Fruit fly (Drosophila melanogaster): ENCODE measurements around the gene RASSF8.

RASSF8 gene

DNA sequence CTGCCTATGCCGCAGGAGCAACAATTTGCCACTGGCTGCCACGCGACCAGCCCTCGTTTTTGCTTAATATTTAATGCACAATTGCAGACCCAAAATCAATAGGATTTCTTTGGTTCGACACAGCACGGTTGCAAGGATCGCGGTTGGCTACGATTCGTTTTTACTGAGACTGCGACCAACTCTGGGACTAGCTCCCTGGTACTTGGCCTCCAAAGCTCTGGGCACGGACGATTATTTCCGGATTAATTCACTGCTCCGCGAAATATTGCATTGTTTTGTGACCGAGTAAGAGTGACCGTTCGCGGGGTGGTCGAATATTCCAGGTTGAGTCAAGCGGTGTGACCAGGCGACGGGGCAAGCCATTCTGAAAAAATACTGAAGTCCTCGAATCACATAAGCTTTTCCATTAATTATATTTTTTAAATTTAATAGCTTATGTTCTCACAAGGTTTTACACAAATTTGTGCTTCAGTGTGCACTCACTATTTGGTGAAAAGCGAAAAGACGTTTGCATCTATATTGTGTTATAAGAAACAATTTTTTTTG lies 537 bp upstream of the RASSF8 start, which contains the start of gene Tnks:
Gene Tnks, minus strand, starts transcription at position 302 of the 546 bp plus-strand sequence.
- TF ChIP-seq CG33017 (tag; optimal IDR thresholded peaks at IDR 0.05): no peak
- no peak for TF ChIP-seq cnc (optimal IDR thresholded peaks at IDR 0.05)
- peak; percentile 24 for TF ChIP-seq ovo (GFP tag; optimal IDR thresholded peaks at IDR 0.05)
- TF ChIP-seq bab1 (GFP tag; optimal IDR thresholded peaks at IDR 0.05): no peak
- TF ChIP-seq CG12768 (GFP tag; optimal IDR thresholded peaks at IDR 0.05): no peak
- TF ChIP-seq Mnt (GFP tag; optimal IDR thresholded peaks at IDR 0.05): no peak
- TF ChIP-seq CG11617 (GFP tag; optimal IDR thresholded peaks at IDR 0.05): peak; percentile 4
- no peak for TF ChIP-seq CG7045 (GFP tag; optimal IDR thresholded peaks at IDR 0.05)
- no peak for TF ChIP-seq cic (GFP tag; optimal IDR thresholded peaks at IDR 0.05)
- no peak for TF ChIP-seq pad (GFP tag; optimal IDR thresholded peaks at IDR 0.05)
- TF ChIP-seq Crg-1 (GFP tag; optimal IDR thresholded peaks at IDR 0.05): no peak

DNA sequence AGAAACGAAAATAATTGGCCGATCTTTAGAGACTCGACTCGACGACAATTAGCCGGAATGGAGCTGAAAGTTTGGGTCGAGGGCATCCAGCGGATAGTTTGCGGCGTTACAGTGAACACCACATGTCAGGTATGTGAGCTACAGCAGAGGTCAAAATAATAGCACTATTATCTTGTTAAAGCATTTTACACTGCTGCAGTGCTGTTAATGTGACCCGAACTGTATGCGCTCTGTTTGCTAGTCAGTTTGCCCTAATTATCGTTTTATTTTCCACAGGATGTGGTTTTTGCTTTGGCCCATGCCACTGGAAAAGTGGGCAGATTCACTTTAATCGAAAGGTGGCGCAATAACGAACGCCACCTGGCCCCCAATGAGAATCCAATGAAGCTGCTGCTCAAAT lies 763 bp downstream of the RASSF8 start:
- TF ChIP-seq pad (GFP tag; optimal IDR thresholded peaks at IDR 0.05) (no peak), toe (GFP tag; optimal IDR thresholded peaks at IDR 0.05) (no peak), Crg-1 (GFP tag; optimal IDR thresholded peaks at IDR 0.05) (no peak), cnc (optimal IDR thresholded peaks at IDR 0.05) (no peak), cic (GFP tag; optimal IDR thresholded peaks at IDR 0.05) (no peak), CG1620 (GFP tag; optimal IDR thresholded peaks at IDR 0.05) (no peak), CG7101 (tag; optimal IDR thresholded peaks at IDR 0.05) (no peak), ovo (GFP tag; optimal IDR thresholded peaks at IDR 0.05) (no peak), CG33017 (tag; optimal IDR thresholded peaks at IDR 0.05) (no peak), CG11617 (GFP tag; optimal IDR thresholded peaks at IDR 0.05) (no peak), Hr96 (GFP tag; optimal IDR thresholded peaks at IDR 0.05) (no peak), Clk (GFP tag; optimal IDR thresholded peaks at IDR 0.05) (no peak), tj (GFP tag; optimal IDR thresholded peaks at IDR 0.05) (no peak), CG7045 (GFP tag; optimal IDR thresholded peaks at IDR 0.05) (no peak), CG14711 (tag; optimal IDR thresholded peaks at IDR 0.05) (no peak)

DNA sequence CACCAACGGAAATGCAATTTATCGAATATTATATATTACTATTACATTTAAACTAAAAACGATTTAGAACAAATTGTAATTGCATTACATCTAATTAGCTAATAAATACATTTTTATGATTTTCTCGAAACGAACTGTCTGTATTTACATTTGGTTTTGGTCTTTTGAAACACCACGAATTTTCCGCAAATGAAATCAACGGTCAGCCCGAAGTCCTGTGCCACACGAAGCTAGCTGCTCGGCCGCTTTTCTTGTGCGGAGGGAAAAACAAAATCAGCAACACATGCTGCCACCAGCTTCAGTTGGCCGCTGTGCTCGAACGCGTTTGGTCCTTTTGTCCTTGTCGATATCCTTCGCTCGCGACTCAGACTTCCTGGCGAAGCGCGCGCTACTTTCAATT lies 3.9 kb downstream of the RASSF8 start, which contains the start of gene Lgr3:
Gene Lgr3, plus strand, starts transcription at position 301 of the 400 bp plus-strand sequence.
- TF ChIP-seq Crg-1 (GFP tag; optimal IDR thresholded peaks at IDR 0.05) (no peak), ovo (GFP tag; optimal IDR thresholded peaks at IDR 0.05) (no peak), CG7045 (GFP tag; optimal IDR thresholded peaks at IDR 0.05) (no peak), Mnt (GFP tag; optimal IDR thresholded peaks at IDR 0.05) (no peak), CG14711 (tag; optimal IDR thresholded peaks at IDR 0.05) (no peak), toe (GFP tag; optimal IDR thresholded peaks at IDR 0.05) (no peak), CG7101 (tag; optimal IDR thresholded peaks at IDR 0.05) (no peak), cic (GFP tag; optimal IDR thresholded peaks at IDR 0.05) (no peak), CG11617 (GFP tag; optimal IDR thresholded peaks at IDR 0.05) (no peak), bab1 (GFP tag; optimal IDR thresholded peaks at IDR 0.05) (no peak), Clk (GFP tag; optimal IDR thresholded peaks at IDR 0.05) (no peak), CG33017 (tag; optimal IDR thresholded peaks at IDR 0.05) (no peak), kay (GFP tag; ENCODE audit: borderline replicate concordance) (no peak)

DNA sequence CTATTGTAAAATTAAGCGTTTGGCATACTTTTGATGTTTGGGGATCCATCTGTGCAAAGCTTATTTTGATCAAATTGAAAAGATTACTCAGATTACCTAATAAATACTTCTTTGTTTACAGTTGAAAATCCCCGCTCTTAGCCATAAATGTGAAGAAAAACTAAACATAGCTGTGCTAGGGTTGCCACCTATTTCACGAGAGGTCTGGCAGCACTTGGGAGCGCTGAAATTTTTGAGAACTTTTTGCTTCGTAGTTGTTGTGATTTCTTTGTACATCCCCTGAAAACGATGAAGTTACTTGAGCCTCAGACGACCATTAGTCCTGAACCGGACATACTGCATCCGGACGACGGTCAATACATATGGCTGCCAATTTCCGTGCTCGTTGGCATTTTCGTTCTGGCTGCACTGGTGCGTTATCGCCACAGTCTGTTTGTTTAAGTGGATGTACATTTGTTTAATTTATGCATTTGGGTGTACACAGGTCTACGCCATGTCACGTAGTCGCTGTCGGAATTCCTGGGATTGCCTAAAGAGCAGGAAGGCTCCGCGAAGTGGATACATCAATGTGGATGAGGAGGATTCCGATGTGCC lies 17.0 kb downstream of the RASSF8 start, which contains the start of the genes CG4730 and CG5039:
Gene CG4730, minus strand, starts transcription at position 194 of the 594 bp plus-strand sequence.
Gene CG5039, plus strand, starts transcription at position 195 of the 594 bp plus-strand sequence.
- TF ChIP-seq pad (GFP tag; optimal IDR thresholded peaks at IDR 0.05) (no peak), toe (GFP tag; optimal IDR thresholded peaks at IDR 0.05) (no peak), Crg-1 (GFP tag; optimal IDR thresholded peaks at IDR 0.05) (peak; percentile 49), CG14711 (tag; optimal IDR thresholded peaks at IDR 0.05) (peak; percentile 62), CG5204 (GFP tag; optimal IDR thresholded peaks at IDR 0.05) (no peak), Clk (GFP tag; optimal IDR thresholded peaks at IDR 0.05) (no peak), Mnt (GFP tag; optimal IDR thresholded peaks at IDR 0.05) (no peak), CG7101 (tag; optimal IDR thresholded peaks at IDR 0.05) (peak; percentile 28), ovo (GFP tag; optimal IDR thresholded peaks at IDR 0.05) (no peak), CG7045 (GFP tag; optimal IDR thresholded peaks at IDR 0.05) (no peak), Hr96 (GFP tag; optimal IDR thresholded peaks at IDR 0.05) (no peak), CG1620 (GFP tag; optimal IDR thresholded peaks at IDR 0.05) (no peak), bab1 (GFP tag; optimal IDR thresholded peaks at IDR 0.05) (peak; percentile 36), CG12768 (GFP tag; optimal IDR thresholded peaks at IDR 0.05) (no peak), kay (GFP tag; ENCODE audit: borderline replicate concordance) (no peak), tj (GFP tag; optimal IDR thresholded peaks at IDR 0.05) (peak; percentile 2), CG11617 (GFP tag; optimal IDR thresholded peaks at IDR 0.05) (peak; percentile 39), CG33017 (tag; optimal IDR thresholded peaks at IDR 0.05) (no peak), cic (GFP tag; optimal IDR thresholded peaks at IDR 0.05) (no peak), cnc (optimal IDR thresholded peaks at IDR 0.05) (no peak)

DNA sequence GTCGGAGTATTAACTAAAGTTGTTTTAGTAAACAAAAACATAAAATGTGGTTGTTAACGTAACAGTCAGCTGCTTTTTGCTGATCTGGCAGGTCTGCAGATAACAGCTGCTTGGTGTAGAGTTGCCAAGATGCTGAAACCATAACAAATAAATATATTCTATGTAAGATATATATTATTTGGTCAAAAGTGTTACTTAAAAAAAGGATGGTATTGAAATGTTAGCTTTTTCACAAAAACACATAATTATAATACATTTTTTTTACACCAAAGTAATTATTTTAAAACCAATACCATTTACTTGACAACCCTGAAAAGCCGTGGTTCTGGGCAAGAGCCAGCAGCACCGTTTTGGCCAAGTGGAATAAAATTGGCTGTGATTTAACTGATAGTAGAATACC lies 18.9 kb downstream of the RASSF8 start, which contains the start of the genes CG4743 and Idh3g:
Gene CG4743, minus strand, starts transcription at position 23 of the 400 bp plus-strand sequence.
Gene Idh3g, plus strand, starts transcription at position 318 of the 400 bp plus-strand sequence.
- TF ChIP-seq cnc (optimal IDR thresholded peaks at IDR 0.05): no peak
- TF ChIP-seq CG11617 (GFP tag; optimal IDR thresholded peaks at IDR 0.05): peak; percentile 97
- peak; percentile 92 for TF ChIP-seq ovo (GFP tag; optimal IDR thresholded peaks at IDR 0.05)
- peak; percentile 99 for TF ChIP-seq CG14711 (tag; optimal IDR thresholded peaks at IDR 0.05)
- TF ChIP-seq CG12768 (GFP tag; optimal IDR thresholded peaks at IDR 0.05): peak; percentile 95
- TF ChIP-seq kay (GFP tag; ENCODE audit: borderline replicate concordance): no peak
- TF ChIP-seq Crg-1 (GFP tag; optimal IDR thresholded peaks at IDR 0.05): peak; percentile 92
- TF ChIP-seq Clk (GFP tag; optimal IDR thresholded peaks at IDR 0.05): peak; percentile 83
- peak; percentile 96 for TF ChIP-seq CG7045 (GFP tag; optimal IDR thresholded peaks at IDR 0.05)
- peak; percentile 98 for TF ChIP-seq CG7101 (tag; optimal IDR thresholded peaks at IDR 0.05)
- peak; percentile 98 for TF ChIP-seq CG33017 (tag; optimal IDR thresholded peaks at IDR 0.05)
- peak; percentile 90 for TF ChIP-seq toe (GFP tag; optimal IDR thresholded peaks at IDR 0.05)
- TF ChIP-seq CG1620 (GFP tag; optimal IDR thresholded peaks at IDR 0.05): peak; percentile 87
- TF ChIP-seq Hr96 (GFP tag; optimal IDR thresholded peaks at IDR 0.05): peak; percentile 78
- TF ChIP-seq Mnt (GFP tag; optimal IDR thresholded peaks at IDR 0.05): peak; percentile 90
- peak; percentile 96 for TF ChIP-seq tj (GFP tag; optimal IDR thresholded peaks at IDR 0.05)
- peak; percentile 86 for TF ChIP-seq pad (GFP tag; optimal IDR thresholded peaks at IDR 0.05)
- peak; percentile 78 for TF ChIP-seq cic (GFP tag; optimal IDR thresholded peaks at IDR 0.05)
- TF ChIP-seq bab1 (GFP tag; optimal IDR thresholded peaks at IDR 0.05): peak; percentile 98
- no peak for TF ChIP-seq CG5204 (GFP tag; optimal IDR thresholded peaks at IDR 0.05)
